Worm (Caenorhabditis elegans) whole organism, L4 larva: ENCODE measurements around the gene K02F3.12.

Experiments used
- D1046.2 ChIP-seq: fragments of 200-800 bp; sonication (Bioruptor generic); IDR thresholded peaks from 2 replicates; pipeline ENCODE4 v1.3.6; 2022; ENCODE audit warnings: missing genetic modification characterization, missing compliant biosample characterization
- F37D6.2 ChIP-seq: sonication (generic microtip); optimal IDR thresholded peaks from 2 replicates; lab custom pipeline; 2016; ENCODE audit warnings: mild to moderate bottlenecking, missing genetic modification characterization, missing compliant biosample characterization
- R02D3.7 ChIP-seq: fragments of 150-350 bp; sonication (generic microtip); optimal IDR thresholded peaks from 3 replicates; lab custom pipeline; 2014; ENCODE audit warnings: missing biosample characterization, missing genetic modification characterization
- T26A8.4 ChIP-seq: fragments of 200-800 bp; sonication (Bioruptor generic); IDR thresholded peaks from 2 replicates; pipeline ENCODE4 v1.3.6; 2022; ENCODE audit warnings: missing genetic modification characterization, missing compliant biosample characterization
- Y105C5A.15 ChIP-seq: fragments of 200-800 bp; sonication (Bioruptor generic); IDR thresholded peaks from 2 replicates; pipeline ENCODE4 v1.3.6; 2022; ENCODE audit warnings: missing genetic modification characterization, missing compliant biosample characterization
- ama-1 ChIP-seq: fragments of 150-350 bp; optimal IDR thresholded peaks from 2 replicates; lab custom pipeline; 2014; ENCODE audit warnings: inconsistent platforms, mixed read lengths
- arid-1 ChIP-seq: fragments of 200-800 bp; sonication (Bioruptor generic); conservative IDR thresholded peaks from 2 replicates; pipeline ENCODE4 v1.3.6; 2022; ENCODE audit warnings: missing genetic modification reagents, missing genetic modification characterization, missing compliant biosample characterization
- ceh-20 ChIP-seq: fragments of 200-800 bp; sonication (Bioruptor generic); IDR thresholded peaks from 2 replicates; pipeline ENCODE4 v1.3.6; 2022; ENCODE audit warnings: missing genetic modification reagents, missing genetic modification characterization, missing compliant biosample characterization
- ceh-32 ChIP-seq: sonication (generic microtip); optimal IDR thresholded peaks from 2 replicates; lab custom pipeline; 2016; ENCODE audit warnings: mild to moderate bottlenecking, missing genetic modification characterization, missing compliant biosample characterization; ENCODE audit not compliant: poor library complexity
- ceh-44 ChIP-seq: fragments of 200-800 bp; sonication (Bioruptor generic); IDR thresholded peaks from 2 replicates; pipeline ENCODE4 v1.3.6; 2022; ENCODE audit warnings: missing genetic modification reagents, missing genetic modification characterization, missing compliant biosample characterization
- ces-1 ChIP-seq: fragments of 150-350 bp; sonication (generic microtip); optimal IDR thresholded peaks from 4 replicates; lab custom pipeline; 2014; ENCODE audit warnings: missing biosample characterization, missing genetic modification reagents, missing genetic modification characterization
- cey-2 ChIP-seq: sonication (generic microtip); optimal IDR thresholded peaks from 3 replicates; lab custom pipeline; 2017; ENCODE audit warnings: missing genetic modification characterization, mild to moderate bottlenecking, missing compliant biosample characterization, antibody characterized with exemption, borderline replicate concordance; ENCODE audit not compliant: insufficient read depth
- daf-12 ChIP-seq: fragments of 150-350 bp; optimal IDR thresholded peaks from 2 replicates; lab custom pipeline; 2014; ENCODE audit warnings: missing biosample characterization, missing genetic modification reagents, missing genetic modification characterization
- dmd-8 ChIP-seq: fragments of 200-800 bp; sonication (Bioruptor generic); IDR thresholded peaks from 2 replicates; pipeline ENCODE4 v1.3.6; 2022; ENCODE audit warnings: missing genetic modification characterization, missing compliant biosample characterization
- dmd-9 ChIP-seq: fragments of 200-800 bp; sonication (Bioruptor generic); IDR thresholded peaks from 2 replicates; pipeline ENCODE4 v1.3.6; 2022; ENCODE audit warnings: missing genetic modification reagents, missing genetic modification characterization, missing compliant biosample characterization
- egl-27 ChIP-seq: sonication (generic microtip); optimal IDR thresholded peaks from 3 replicates; lab custom pipeline; 2017; ENCODE audit warnings: missing biosample characterization, missing genetic modification reagents, missing genetic modification characterization
- hif-1 ChIP-seq, 2 experiments: sonication (generic microtip); optimal IDR thresholded peaks; 2 replicates each; lab custom pipeline; 2016 to 2017; ENCODE audit warnings: missing compliant biosample characterization in 2 of 2, missing genetic modification characterization in 2 of 2, missing genetic modification reagents in 2 of 2, missing genotype in 2 of 2, mild to moderate bottlenecking in 1 of 2
- hlh-11 ChIP-seq: fragments of 200-800 bp; sonication (Bioruptor generic); optimal IDR thresholded peaks from 2 replicates; lab custom pipeline; 2018; ENCODE audit warnings: mild to moderate bottlenecking, missing genetic modification characterization, missing compliant biosample characterization
- hmg-1.1 ChIP-seq: fragments of 200-800 bp; sonication (Bioruptor generic); IDR thresholded peaks from 2 replicates; pipeline ENCODE4 v1.3.6; 2022; ENCODE audit warnings: missing genetic modification reagents, missing genetic modification characterization, missing compliant biosample characterization
- lim-7 ChIP-seq: fragments of 200-800 bp; sonication (Bioruptor generic); IDR thresholded peaks from 2 replicates; pipeline ENCODE4 v1.3.6; 2022; ENCODE audit warnings: missing genetic modification characterization, missing compliant biosample characterization
- lin-1 ChIP-seq: fragments of 200-800 bp; sonication (Bioruptor generic); IDR thresholded peaks from 2 replicates; pipeline ENCODE4 v1.3.6; 2022; ENCODE audit warnings: missing genetic modification reagents, missing genetic modification characterization, missing compliant biosample characterization
- lin-38 ChIP-seq: fragments of 200-800 bp; sonication (Bioruptor generic); IDR thresholded peaks from 2 replicates; pipeline ENCODE4 v1.3.6; 2022; ENCODE audit warnings: missing genetic modification reagents, missing genetic modification characterization, missing compliant biosample characterization
- lin-39 ChIP-seq: fragments of 150-350 bp; optimal IDR thresholded peaks from 2 replicates; lab custom pipeline; 2014; ENCODE audit warnings: missing biosample characterization, missing genetic modification reagents, missing genetic modification characterization
- lsy-2 ChIP-seq, 2 experiments: fragments of 150-350 bp in 1 of 2; sonication (generic microtip) in 1 of 2; optimal IDR thresholded peaks; 2 replicates each; lab custom pipeline; 2014 to 2017; ENCODE audit warnings: missing biosample characterization in 2 of 2, missing genetic modification characterization in 2 of 2
- mdt-29 ChIP-seq: fragments of 200-800 bp; sonication (Bioruptor generic); IDR thresholded peaks from 2 replicates; pipeline ENCODE4 v1.3.6; 2022; ENCODE audit warnings: missing genetic modification reagents, missing genetic modification characterization, missing compliant biosample characterization
- mes-2 ChIP-seq: sonication (generic microtip); optimal IDR thresholded peaks from 2 replicates; lab custom pipeline; 2016; ENCODE audit warnings: missing genotype, mild to moderate bottlenecking, missing genetic modification characterization, missing compliant biosample characterization; ENCODE audit not compliant: poor library complexity, severe bottlenecking
- mxl-2 ChIP-seq: fragments of 200-800 bp; sonication (Bioruptor generic); conservative IDR thresholded peaks from 2 replicates; pipeline ENCODE4 v1.3.6; 2022; ENCODE audit warnings: missing genetic modification reagents, missing genetic modification characterization, missing compliant biosample characterization
- nhr-10 ChIP-seq: fragments of 150-350 bp; optimal IDR thresholded peaks from 2 replicates; lab custom pipeline; 2014; ENCODE audit warnings: missing biosample characterization, missing genetic modification characterization
- nhr-11 ChIP-seq: fragments of 150-350 bp; optimal IDR thresholded peaks from 2 replicates; lab custom pipeline; 2014; ENCODE audit warnings: missing biosample characterization, missing genetic modification characterization
- nhr-111 ChIP-seq: fragments of 200-800 bp; sonication (Bioruptor generic); optimal IDR thresholded peaks from 2 replicates; lab custom pipeline; 2018; ENCODE audit warnings: mild to moderate bottlenecking, missing genetic modification characterization, missing compliant biosample characterization
- nhr-25 ChIP-seq: sonication (generic microtip); optimal IDR thresholded peaks from 2 replicates; lab custom pipeline; 2017; ENCODE audit warnings: missing genetic modification characterization, mild to moderate bottlenecking, missing compliant biosample characterization, antibody characterized with exemption, moderate library complexity, borderline replicate concordance; ENCODE audit not compliant: insufficient read depth
- nhr-28 ChIP-seq: fragments of 150-350 bp; optimal IDR thresholded peaks from 2 replicates; lab custom pipeline; 2014; ENCODE audit warnings: missing biosample characterization, missing genetic modification characterization
- nhr-42 ChIP-seq: fragments of 200-800 bp; sonication (Bioruptor generic); IDR thresholded peaks from 2 replicates; pipeline ENCODE4 v1.3.6; 2022; ENCODE audit warnings: missing genetic modification characterization, missing compliant biosample characterization
- nhr-6 ChIP-seq: fragments of 150-350 bp; optimal IDR thresholded peaks from 2 replicates; lab custom pipeline; 2014; ENCODE audit warnings: missing biosample characterization, missing genetic modification characterization
- nhr-76 ChIP-seq: fragments of 150-350 bp; optimal IDR thresholded peaks from 2 replicates; lab custom pipeline; 2014; ENCODE audit warnings: missing biosample characterization, missing genetic modification characterization
- php-3 ChIP-seq: fragments of 200-800 bp; sonication (Bioruptor generic); IDR thresholded peaks from 2 replicates; pipeline ENCODE4 v1.3.6; 2022; ENCODE audit warnings: missing genetic modification reagents, missing genetic modification characterization, missing compliant biosample characterization
- saeg-2 ChIP-seq: fragments of 200-800 bp; sonication (Bioruptor generic); IDR thresholded peaks from 2 replicates; pipeline ENCODE4 v1.3.6; 2022; ENCODE audit warnings: missing genetic modification reagents, missing genetic modification characterization, missing compliant biosample characterization
- sdz-12 ChIP-seq: fragments of 200-800 bp; sonication (Bioruptor generic); optimal IDR thresholded peaks from 2 replicates; lab custom pipeline; 2018; ENCODE audit warnings: mild to moderate bottlenecking, missing genetic modification characterization, missing compliant biosample characterization
- skn-1 ChIP-seq: fragments of 150-350 bp; optimal IDR thresholded peaks from 2 replicates; lab custom pipeline; 2014; ENCODE audit warnings: missing biosample characterization, missing genetic modification characterization
- snpc-1.2 ChIP-seq: fragments of 200-800 bp; sonication (Bioruptor generic); IDR thresholded peaks from 2 replicates; pipeline ENCODE4 v1.3.6; 2022; ENCODE audit warnings: missing genetic modification reagents, missing genetic modification characterization, missing compliant biosample characterization
- spr-1 ChIP-seq: sonication (generic microtip); optimal IDR thresholded peaks from 2 replicates; lab custom pipeline; 2016; ENCODE audit warnings: mild to moderate bottlenecking, missing genetic modification characterization, missing compliant biosample characterization
- unc-130 ChIP-seq: sonication (generic microtip); optimal IDR thresholded peaks from 2 replicates; lab custom pipeline; 2016; ENCODE audit warnings: missing genetic modification reagents, missing genetic modification characterization, missing compliant biosample characterization
- unc-39 ChIP-seq: sonication (generic microtip); optimal IDR thresholded peaks from 2 replicates; lab custom pipeline; 2017; ENCODE audit warnings: missing biosample characterization, missing genetic modification characterization
- unc-62 ChIP-seq, 3 experiments: fragments of 150-350 bp in 1 of 3; sonication (generic microtip); optimal IDR thresholded peaks in 2 of 3; peaks in 1 of 3; 1 replicate in 1 of 3; 2 replicates in 2 of 3; lab custom pipeline; 2014 to 2017; ENCODE audit warnings: missing biosample characterization in 3 of 3, missing genetic modification characterization in 3 of 3, missing genetic modification reagents in 3 of 3, missing genotype in 1 of 3
- vab-7 ChIP-seq: fragments of 200-800 bp; sonication (Bioruptor generic); IDR thresholded peaks from 2 replicates; pipeline ENCODE4 v1.3.6; 2022; ENCODE audit warnings: missing genetic modification reagents, missing genetic modification characterization, missing compliant biosample characterization
- zip-11 ChIP-seq: fragments of 200-800 bp; sonication (Bioruptor generic); IDR thresholded peaks from 2 replicates; pipeline ENCODE4 v1.3.6; 2022; ENCODE audit warnings: missing genetic modification characterization, missing compliant biosample characterization
- ztf-11 ChIP-seq: fragments of 150-350 bp; optimal IDR thresholded peaks from 2 replicates; lab custom pipeline; 2014; ENCODE audit warnings: missing biosample characterization, missing genetic modification characterization

K02F3.12 gene

ce11 chrIII:881460-881859, 25.1 kb downstream of the K02F3.12 start:
- TF ChIP-seq ceh-32 (tag; lab: Kevin White, UChicago) (no peak), dmd-9 (GFP tag; lab: Robert Waterston, UW) (no peak), lin-39 (tag; lab: Kevin White, UChicago) (no peak), nhr-10 (no peak), hlh-11 (tag; lab: Kevin White, UChicago) (no peak), ztf-11 (tag; lab: Kevin White, UChicago) (no peak), nhr-6 (tag; lab: Kevin White, UChicago) (no peak), R02D3.7 (no peak), mes-2 (tag; lab: Kevin White, UChicago) (peak; percentile 15), lin-38 (GFP tag; lab: Robert Waterston, UW) (peak; percentile 36; the same call in 1 of the 2 replicates), hif-1 (tag; optimal IDR thresholded peaks at IDR 0.05; lab: Kevin White, UChicago) (no peak), unc-62 (GFP tag; optimal IDR thresholded peaks at IDR 0.05 in 1 of 2; lab: Kevin White, UChicago) (no peak), unc-62 (tag; optimal IDR thresholded peaks at IDR 0.05; lab: Kevin White, UChicago) (no peak), unc-130 (peak; percentile 46), nhr-25 (tag; lab: Kevin White, UChicago) (no peak), ceh-20 (no peak), nhr-111 (GFP tag; lab: Kevin White, UChicago) (no peak), egl-27 (tag; lab: Kevin White, UChicago) (no peak), daf-12 (no peak), unc-39 (tag; lab: Kevin White, UChicago) (no peak), F37D6.2 (no peak), nhr-76 (no peak), lin-1 (no peak)

DNA sequence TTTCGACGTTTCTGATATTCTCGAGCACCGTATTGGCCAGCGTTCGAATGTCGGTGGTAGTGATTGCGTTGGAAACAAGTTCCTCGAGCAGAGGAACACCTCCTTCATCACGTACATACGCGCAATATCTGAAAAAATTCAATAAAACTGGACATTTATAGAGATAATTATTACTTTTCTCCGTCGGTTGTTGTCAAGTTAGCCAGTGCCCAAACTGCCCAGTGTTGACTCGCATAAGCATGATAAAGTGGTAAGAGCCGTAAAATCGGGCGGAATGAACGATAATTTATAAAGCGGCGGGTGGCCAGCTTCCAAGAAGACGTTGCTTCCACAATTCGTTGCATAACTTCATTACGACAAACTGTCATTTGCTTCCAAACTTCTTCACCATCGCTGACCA, 27.2 kb downstream of the K02F3.12 start:
- TF ChIP-seq php-3 = no peak
- no peak for TF ChIP-seq skn-1
- TF ChIP-seq ama-1 (lab: Kevin White, UChicago) = no peak
- TF ChIP-seq ceh-44 (GFP tag; lab: Robert Waterston, UW) = no peak
- TF ChIP-seq spr-1 (tag; lab: Kevin White, UChicago) = no peak
- TF ChIP-seq nhr-28 (tag; lab: Kevin White, UChicago) = no peak
- no peak for TF ChIP-seq hif-1 (tag; optimal IDR thresholded peaks at IDR 0.05; lab: Kevin White, UChicago)
- TF ChIP-seq cey-2 (tag; lab: Kevin White, UChicago) = no peak
- TF ChIP-seq nhr-11 (tag; lab: Kevin White, UChicago) = no peak
- TF ChIP-seq mxl-2 (GFP tag; lab: Robert Waterston, UW) = no peak
- TF ChIP-seq saeg-2 = no peak

DNA sequence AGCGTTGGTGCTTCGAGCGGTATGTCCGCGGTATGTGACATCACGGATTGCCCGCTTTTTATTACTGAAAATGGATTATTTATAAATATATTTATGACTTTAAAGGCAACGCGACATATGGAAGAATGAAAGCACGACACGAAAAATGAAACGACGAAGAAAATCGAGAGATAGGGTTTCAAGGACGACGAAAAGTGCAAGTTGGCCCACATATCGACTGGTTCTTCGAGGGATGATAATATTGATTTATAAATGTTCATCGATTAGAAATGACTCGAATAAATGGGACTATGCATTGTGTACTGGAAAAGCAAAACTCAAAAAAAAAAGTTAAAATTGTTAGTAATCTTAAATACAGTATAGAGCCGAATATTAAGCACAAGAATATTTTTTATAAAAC, 30.4 kb downstream of the K02F3.12 start, which contains the start of gene zer-1:
TSS of gene zer-1 (minus strand) at position 68 of the 400 bp plus-strand sequence.
- TF ChIP-seq nhr-11 (tag; lab: Kevin White, UChicago) (no peak), Y105C5A.15 (no peak), ceh-32 (tag; lab: Kevin White, UChicago) (no peak), lsy-2 (tag; optimal IDR thresholded peaks at IDR 0.05; lab: Kevin White, UChicago) (no peak), ztf-11 (tag; lab: Kevin White, UChicago) (no peak), zip-11 (no peak)

DNA sequence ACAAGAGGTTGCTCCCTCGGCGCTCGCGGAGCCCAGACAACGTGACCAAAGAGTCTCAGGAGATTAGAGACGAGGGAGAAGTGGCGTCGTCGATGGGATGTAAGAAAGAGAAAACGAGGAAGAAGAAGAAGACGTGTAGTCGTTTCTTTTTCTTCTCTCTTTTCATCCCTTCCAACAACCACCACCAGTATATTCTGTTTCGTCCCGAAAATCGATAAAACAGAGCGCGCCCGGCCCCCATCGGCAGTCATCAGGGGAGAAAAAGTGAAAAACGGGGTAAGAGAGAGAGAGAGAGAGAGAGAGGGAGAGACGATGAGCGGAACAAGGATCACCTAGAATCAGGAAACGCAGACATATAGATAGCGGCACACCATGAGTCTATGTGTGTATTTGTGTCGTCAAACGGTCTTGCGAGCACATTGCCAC, 31.5 kb downstream of the K02F3.12 start:
- TF ChIP-seq ama-1 (lab: Kevin White, UChicago) (peak; percentile 48), snpc-1.2 (peak; percentile 48; the same call in 1 of the 2 replicates), dmd-8 (GFP tag; lab: Robert Waterston, UW) (no peak), nhr-42 (no peak), ces-1 (GFP tag; lab: Kevin White, UChicago) (no peak), mdt-29 (GFP tag; lab: Robert Waterston, UW) (no peak), hmg-1.1 (GFP tag; lab: Robert Waterston, UW) (peak; percentile 86), arid-1 (0 out of 2 replicates have a peak, but pooled peaks have one; percentile 20), lim-7 (no peak), T26A8.4 (GFP tag; lab: Robert Waterston, UW) (peak; percentile 62), sdz-12 (GFP tag; lab: Kevin White, UChicago) (no peak), F37D6.2 (peak; percentile 70), R02D3.7 (no peak), D1046.2 (GFP tag; lab: Robert Waterston, UW) (no peak), vab-7 (GFP tag; lab: Robert Waterston, UW) (no peak)
